Worm (Caenorhabditis elegans) whole organism, midembryonic: ENCODE results near the gene F10C2.4.
A peak's percentile ranks its signal among the peaks of the same experiment; 100 is the strongest.

Experiments
- T22C8.4 ChIP-seq: fragments of 200-800 bp; sonication (Bioruptor generic); IDR thresholded peaks from 2 replicates; pipeline ENCODE4 v1.3.6; 2022; ENCODE audit warnings: missing genetic modification characterization, missing compliant biosample characterization
- cog-1 ChIP-seq: sonication (generic microtip); optimal IDR thresholded peaks from 2 replicates; lab custom pipeline; 2016; ENCODE audit warnings: missing genetic modification characterization, missing compliant biosample characterization
- flt-1 ChIP-seq: fragments of 200-800 bp; sonication (Bioruptor generic); IDR thresholded peaks from 2 replicates; pipeline ENCODE4 v1.3.6; 2022; ENCODE audit warnings: missing genetic modification characterization, missing compliant biosample characterization
- klf-2 ChIP-seq: fragments of 200-800 bp; sonication (Bioruptor generic); conservative IDR thresholded peaks from 2 replicates; pipeline ENCODE4 v1.3.6; 2022; ENCODE audit warnings: missing genetic modification reagents, missing genetic modification characterization, missing compliant biosample characterization
- med-1 ChIP-seq: sonication (generic microtip); optimal IDR thresholded peaks from 2 replicates; lab custom pipeline; 2017; ENCODE audit warnings: missing genetic modification characterization, mild to moderate bottlenecking, missing compliant biosample characterization, antibody characterized with exemption, missing genetic modification reagents; ENCODE audit not compliant: insufficient read depth
- ref-1 ChIP-seq: fragments of 200-800 bp; sonication (Bioruptor generic); conservative IDR thresholded peaks from 2 replicates; pipeline ENCODE4 v1.3.6; 2022; ENCODE audit warnings: missing genetic modification reagents, missing genetic modification characterization, missing compliant biosample characterization
- tab-1 ChIP-seq: fragments of 200-800 bp; sonication (Bioruptor generic); IDR thresholded peaks from 2 replicates; pipeline ENCODE4 v1.3.6; 2022; ENCODE audit warnings: missing genetic modification characterization, missing compliant biosample characterization
- ztf-23 ChIP-seq: fragments of 200-800 bp; sonication (Bioruptor generic); IDR thresholded peaks from 2 replicates; pipeline ENCODE4 v1.3.6; 2022; ENCODE audit warnings: missing genetic modification reagents, missing genetic modification characterization, missing compliant biosample characterization
- ztf-29 ChIP-seq: fragments of 200-800 bp; sonication (Bioruptor generic); IDR thresholded peaks from 2 replicates; pipeline ENCODE4 v1.3.6; 2022; ENCODE audit warnings: missing genetic modification reagents, missing genetic modification characterization, missing compliant biosample characterization

F10C2.4 gene

ce11 chrV:12040823-12041606, at the start of gene F10C2.4, which contains the start of gene kup-1:
F10C2.4 (plus strand) TSS chrV:12041556.
kup-1 (minus strand) TSS chrV:12040873.
- TF ChIP-seq cog-1 (tag; lab: Kevin White, UChicago) (peak; percentile 53), klf-2 (GFP tag; lab: Robert Waterston, UW) (no peak)

ce11 chrV:11993706-11994345, 47.5 kb upstream of the F10C2.4 start, which contains the start of the genes cyl-1 and C52E4.7:
cyl-1 (minus strand) TSS chrV:11993723.
C52E4.7 (plus strand) TSS chrV:11994295.
- no peak for TF ChIP-seq med-1 (GFP tag; lab: Kevin White, UChicago)
- TF ChIP-seq tab-1 (GFP tag; lab: Robert Waterston, UW): no peak
- no peak for TF ChIP-seq klf-2 (GFP tag; lab: Robert Waterston, UW)
- TF ChIP-seq ref-1 (GFP tag; lab: Robert Waterston, UW): no peak
- TF ChIP-seq ztf-29 (GFP tag; lab: Robert Waterston, UW): no peak
- TF ChIP-seq flt-1 (GFP tag; lab: Robert Waterston, UW): no peak
- TF ChIP-seq ztf-23: no peak
- no peak for TF ChIP-seq T22C8.4 (GFP tag; lab: Robert Waterston, UW)
- no peak for TF ChIP-seq cog-1 (tag; lab: Kevin White, UChicago)

ce11 chrV:11995862-11996261, 45.5 kb upstream of the F10C2.4 start, which contains the start of gene C52E4.12:
C52E4.12 (plus strand) TSS chrV:11996162.
- TF ChIP-seq T22C8.4 (GFP tag; lab: Robert Waterston, UW) (no peak), ztf-29 (GFP tag; lab: Robert Waterston, UW) (no peak)

DNA sequence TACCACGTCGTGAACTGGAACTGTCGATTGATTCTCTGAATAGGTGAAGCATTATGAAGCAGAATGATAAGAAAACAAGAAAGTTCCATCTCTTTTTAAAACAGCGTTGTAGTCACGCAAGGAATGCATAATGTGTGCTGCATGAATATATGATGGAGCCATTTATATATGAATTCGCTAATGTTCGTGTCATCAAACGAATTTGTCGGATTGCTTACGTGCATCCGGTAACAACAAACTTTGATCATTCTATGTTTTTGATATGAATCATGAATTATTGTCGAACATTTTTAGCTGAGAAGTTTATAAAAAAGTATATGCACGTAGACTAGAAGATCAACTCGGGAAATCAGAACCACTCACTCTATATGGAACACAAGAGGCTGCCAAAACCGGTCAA, 44.0 kb upstream of the F10C2.4 start:
- no peak for TF ChIP-seq ref-1 (GFP tag; lab: Robert Waterston, UW)
- no peak for TF ChIP-seq tab-1 (GFP tag; lab: Robert Waterston, UW)
- TF ChIP-seq T22C8.4 (GFP tag; lab: Robert Waterston, UW): no peak
- no peak for TF ChIP-seq ztf-23
- no peak for TF ChIP-seq ztf-29 (GFP tag; lab: Robert Waterston, UW)
- no peak for TF ChIP-seq flt-1 (GFP tag; lab: Robert Waterston, UW)
- no peak for TF ChIP-seq med-1 (GFP tag; lab: Kevin White, UChicago)
- no peak for TF ChIP-seq cog-1 (tag; lab: Kevin White, UChicago)
- no peak for TF ChIP-seq klf-2 (GFP tag; lab: Robert Waterston, UW)

DNA sequence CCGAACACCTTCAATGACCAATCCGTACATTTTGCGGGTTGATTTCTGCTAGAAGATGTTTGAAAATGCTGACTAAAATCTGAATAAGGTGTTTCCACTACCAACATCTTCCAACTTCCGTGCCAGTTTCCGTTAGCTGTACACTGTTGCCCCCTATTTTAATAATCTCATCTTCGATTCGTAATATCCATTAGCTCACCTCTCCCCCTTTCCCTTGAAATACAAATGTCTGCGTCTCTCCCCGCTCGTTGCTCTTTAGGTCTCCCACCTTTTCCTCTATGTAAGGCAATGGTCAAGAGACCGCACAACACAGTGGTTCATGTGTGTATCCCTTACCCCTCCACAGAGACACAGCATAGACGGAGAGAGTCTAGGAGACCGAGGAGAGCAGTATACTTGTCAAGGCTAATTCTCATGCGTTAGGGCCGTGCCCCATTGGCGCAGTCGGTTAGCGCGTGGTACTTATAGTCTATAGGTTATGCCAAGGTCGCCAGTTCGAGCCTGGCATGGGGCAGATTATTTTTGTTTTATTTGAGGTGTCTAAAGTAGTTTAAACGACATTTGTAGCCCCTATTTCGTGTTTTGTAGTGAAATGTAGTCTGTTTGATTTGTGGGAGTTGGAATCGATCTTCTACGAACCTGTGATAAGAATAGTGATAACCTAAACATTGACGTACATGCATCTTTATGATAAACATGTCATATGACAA, 39.5 kb upstream of the F10C2.4 start, which contains the start of gene gcy-33:
gcy-33 (minus strand) TSS at position 51 of the 710 bp plus-strand sequence.
- peak; percentile 96 for TF ChIP-seq T22C8.4 (GFP tag; lab: Robert Waterston, UW)
- TF ChIP-seq cog-1 (tag; lab: Kevin White, UChicago): peak; percentile 85
- TF ChIP-seq tab-1 (GFP tag; lab: Robert Waterston, UW): peak; percentile 99
- TF ChIP-seq klf-2 (GFP tag; lab: Robert Waterston, UW): peak; percentile 97
- TF ChIP-seq ztf-23: peak; percentile 97
- peak; percentile 98 for TF ChIP-seq flt-1 (GFP tag; lab: Robert Waterston, UW)
- TF ChIP-seq ztf-29 (GFP tag; lab: Robert Waterston, UW): peak; percentile 97
- TF ChIP-seq med-1 (GFP tag; lab: Kevin White, UChicago): peak; percentile 88
- peak; percentile 97 for TF ChIP-seq ref-1 (GFP tag; lab: Robert Waterston, UW)

- no peak for TF ChIP-seq tab-1 (GFP tag; lab: Robert Waterston, UW)
- TF ChIP-seq klf-2 (GFP tag; lab: Robert Waterston, UW): no peak
- TF ChIP-seq ztf-23: no peak
- no peak for TF ChIP-seq T22C8.4 (GFP tag; lab: Robert Waterston, UW)
- no peak for TF ChIP-seq ztf-29 (GFP tag; lab: Robert Waterston, UW)
- no peak for TF ChIP-seq med-1 (GFP tag; lab: Kevin White, UChicago)
- no peak for TF ChIP-seq flt-1 (GFP tag; lab: Robert Waterston, UW)
- TF ChIP-seq ref-1 (GFP tag; lab: Robert Waterston, UW): no peak
- no peak for TF ChIP-seq cog-1 (tag; lab: Kevin White, UChicago)
Observed at ce11 chrV:12002866-12003485, 38.4 kb upstream of the F10C2.4 start, which contains the start of gene cpr-9. cpr-9 (plus strand) TSS chrV:12003053.

DNA sequence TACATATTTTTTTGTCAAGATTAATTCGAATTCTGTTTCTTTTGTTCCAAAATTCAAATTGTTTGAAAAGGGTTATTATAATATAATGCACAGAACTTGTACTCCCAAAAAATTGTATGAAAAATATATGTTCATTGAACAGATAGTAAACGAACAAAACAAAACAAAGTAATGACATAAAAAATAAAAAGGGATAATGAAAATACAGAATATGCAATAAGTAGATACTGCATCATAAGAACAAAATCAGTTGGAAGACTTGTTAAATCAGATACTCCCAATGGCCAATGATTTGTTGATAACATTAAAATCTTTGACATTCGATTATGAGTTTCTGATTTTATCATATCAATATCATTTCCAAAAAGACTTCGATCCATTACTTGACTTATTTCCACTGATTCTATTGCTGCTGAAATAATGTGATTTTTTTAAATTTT, 36.8 kb upstream of the F10C2.4 start:
- TF ChIP-seq flt-1 (GFP tag; lab: Robert Waterston, UW) (no peak), ref-1 (GFP tag; lab: Robert Waterston, UW) (no peak), klf-2 (GFP tag; lab: Robert Waterston, UW) (no peak), ztf-29 (GFP tag; lab: Robert Waterston, UW) (no peak), tab-1 (GFP tag; lab: Robert Waterston, UW) (no peak), ztf-23 (no peak), med-1 (GFP tag; lab: Kevin White, UChicago) (no peak)

ce11 chrV:12006495-12006894, 34.9 kb upstream of the F10C2.4 start, which contains the start of gene F57F5.3:
F57F5.3 (minus strand) TSS chrV:12006595.
- TF ChIP-seq med-1 (GFP tag; lab: Kevin White, UChicago): no peak
- no peak for TF ChIP-seq ztf-23
- no peak for TF ChIP-seq klf-2 (GFP tag; lab: Robert Waterston, UW)
- no peak for TF ChIP-seq ref-1 (GFP tag; lab: Robert Waterston, UW)
- TF ChIP-seq cog-1 (tag; lab: Kevin White, UChicago): no peak
- TF ChIP-seq T22C8.4 (GFP tag; lab: Robert Waterston, UW): no peak
- no peak for TF ChIP-seq ztf-29 (GFP tag; lab: Robert Waterston, UW)
- no peak for TF ChIP-seq flt-1 (GFP tag; lab: Robert Waterston, UW)
- no peak for TF ChIP-seq tab-1 (GFP tag; lab: Robert Waterston, UW)
